Fruit fly (Drosophila melanogaster) whole organism, embryonic: ENCODE results near the gene GC2.

Experiments used
- CG10274 ChIP-seq: fragments of 200-800 bp; sonication (Bioruptor generic); optimal IDR thresholded peaks from 3 replicates; lab custom pipeline; 2017; ENCODE audit warnings: missing biosample characterization, mild to moderate bottlenecking, missing genetic modification characterization
- CG11723 ChIP-seq: fragments of 200-800 bp; sonication (Bioruptor generic); optimal IDR thresholded peaks from 2 replicates; lab custom pipeline; 2017; ENCODE audit warnings: missing biosample characterization, mild to moderate bottlenecking, missing genetic modification characterization
- CG12219 ChIP-seq: fragments of 200-800 bp; sonication (Bioruptor generic); optimal IDR thresholded peaks from 3 replicates; lab custom pipeline; 2018; ENCODE audit warnings: missing biosample characterization, mild to moderate bottlenecking, missing genetic modification characterization
- CG2120 ChIP-seq: fragments of 200-800 bp; sonication (Bioruptor generic); optimal IDR thresholded peaks from 3 replicates; lab custom pipeline; 2016; ENCODE audit warnings: missing biosample characterization, missing genetic modification characterization
- CG2875 ChIP-seq: fragments of 200-800 bp; sonication (Bioruptor generic); optimal IDR thresholded peaks from 2 replicates; lab custom pipeline; 2017; ENCODE audit warnings: missing biosample characterization, mild to moderate bottlenecking, missing genetic modification characterization, missing genetic modification reagents
- CG30020 ChIP-seq: fragments of 200-800 bp; optimal IDR thresholded peaks from 2 replicates; lab custom pipeline; 2019; ENCODE audit warnings: missing biosample characterization, mild to moderate bottlenecking, missing genetic modification characterization, moderate library complexity
- CG31388 ChIP-seq: fragments of 200-800 bp; sonication (Bioruptor generic); optimal IDR thresholded peaks from 2 replicates; lab custom pipeline; 2016; ENCODE audit warnings: missing biosample characterization, missing genetic modification characterization
- CG3163 ChIP-seq: fragments of 200-800 bp; sonication (Bioruptor generic); optimal IDR thresholded peaks from 3 replicates; lab custom pipeline; 2016; ENCODE audit warnings: missing biosample characterization, missing genetic modification characterization
- CG43689 ChIP-seq: fragments of 200-800 bp; sonication (Bioruptor generic); IDR thresholded peaks from 2 replicates; pipeline ENCODE4 v1.3.6; 2022; ENCODE audit warnings: missing biosample characterization, missing genetic modification characterization
- CG9215 ChIP-seq: fragments of 200-800 bp; sonication (Bioruptor generic); IDR thresholded peaks from 2 replicates; pipeline ENCODE4 v1.3.6; 2022; ENCODE audit warnings: missing biosample characterization, missing genetic modification characterization
- CkIIα-i1 ChIP-seq: fragments of 200-800 bp; sonication (Bioruptor generic); IDR thresholded peaks from 2 replicates; pipeline ENCODE4 v1.3.6; 2022; ENCODE audit warnings: missing biosample characterization, missing genetic modification characterization
- D19A ChIP-seq: fragments of 200-800 bp; optimal IDR thresholded peaks from 3 replicates; lab custom pipeline; 2019; ENCODE audit warnings: missing biosample characterization, mild to moderate bottlenecking, missing genetic modification characterization, moderate library complexity
- Drgx ChIP-seq: fragments of 200-800 bp; sonication (Bioruptor generic); IDR thresholded peaks from 2 replicates; pipeline ENCODE4 v1.3.6; 2022; ENCODE audit warnings: missing biosample characterization, missing genetic modification characterization
- E2f1 ChIP-seq: fragments of 200-800 bp; sonication (Bioruptor generic); IDR thresholded peaks from 2 replicates; pipeline ENCODE4 v1.3.6; 2022; ENCODE audit warnings: missing biosample characterization, missing genetic modification characterization
- Jarid2 ChIP-seq: fragments of 200-800 bp; sonication (Bioruptor generic); optimal IDR thresholded peaks from 3 replicates; lab custom pipeline; 2017; ENCODE audit warnings: mild to moderate bottlenecking, missing biosample characterization, missing genetic modification reagents, missing genetic modification characterization
- Kr ChIP-seq: fragments of 200-800 bp; sonication (Bioruptor generic); optimal IDR thresholded peaks from 2 replicates; lab custom pipeline; 2017; ENCODE audit warnings: missing biosample characterization, mild to moderate bottlenecking, missing genetic modification characterization
- Poxn ChIP-seq: fragments of 200-800 bp; sonication (Bioruptor generic); IDR thresholded peaks from 2 replicates; pipeline ENCODE4 v1.3.6; 2022; ENCODE audit warnings: missing biosample characterization, missing genetic modification characterization
- Trl ChIP-seq, 3 experiments: fragments of >200 bp in 2 of 3; fragments of 200-800 bp in 1 of 3; sonication (Bioruptor generic) in 1 of 3; optimal IDR thresholded peaks; 2 replicates in 1 of 3; 3 replicates in 2 of 3; lab custom pipeline; 2016 to 2017; ENCODE audit warnings: missing biosample characterization in 1 of 3, missing genetic modification characterization in 1 of 3
- Xrp1 ChIP-seq: fragments of 200-800 bp; sonication (Bioruptor generic); IDR thresholded peaks from 2 replicates; pipeline ENCODE4 v1.3.6; 2022; ENCODE audit warnings: missing biosample characterization, missing genetic modification characterization
- bsh ChIP-seq, 2 experiments: fragments of 200-800 bp; sonication (Bioruptor generic); optimal IDR thresholded peaks; 2 replicates each; lab custom pipeline; 2017 to 2018; ENCODE audit warnings: mild to moderate bottlenecking in 2 of 2, missing biosample characterization in 2 of 2, missing genetic modification characterization in 2 of 2, moderate library complexity in 1 of 2
- chinmo ChIP-seq: fragments of 200-800 bp; sonication (Bioruptor generic); IDR thresholded peaks from 4 replicates; pipeline ENCODE4 v1.3.6; 2022; ENCODE audit warnings: missing biosample characterization, missing genetic modification characterization; ENCODE audit not compliant: partially characterized antibody
- danr ChIP-seq: fragments of 200-800 bp; sonication (Bioruptor generic); IDR thresholded peaks from 2 replicates; pipeline ENCODE4 v1.3.6; 2022; ENCODE audit warnings: missing biosample characterization, missing genetic modification characterization
- exex ChIP-seq: fragments of 200-800 bp; sonication (Bioruptor generic); optimal IDR thresholded peaks from 4 replicates; lab custom pipeline; 2018; ENCODE audit warnings: missing biosample characterization, mild to moderate bottlenecking, missing genetic modification characterization, moderate library complexity
- gsb ChIP-seq: fragments of 200-800 bp; sonication (Bioruptor generic); IDR thresholded peaks from 2 replicates; pipeline ENCODE4 v1.3.6; 2022; ENCODE audit warnings: missing biosample characterization, missing genetic modification characterization
- lab ChIP-seq: fragments of 200-800 bp; sonication (Bioruptor generic); optimal IDR thresholded peaks from 3 replicates; lab custom pipeline; 2017; ENCODE audit warnings: missing biosample characterization, missing genetic modification characterization, mild to moderate bottlenecking, moderate library complexity, missing genetic modification reagents
- lbe ChIP-seq: fragments of 200-800 bp; sonication (Bioruptor generic); optimal IDR thresholded peaks from 2 replicates; lab custom pipeline; 2016; ENCODE audit warnings: missing biosample characterization, mild to moderate bottlenecking, missing genetic modification characterization
- lilli ChIP-seq: fragments of 200-800 bp; sonication (Bioruptor generic); optimal IDR thresholded peaks from 3 replicates; lab custom pipeline; 2016; ENCODE audit warnings: missing biosample characterization, missing genetic modification characterization
- mirr ChIP-seq: fragments of 200-800 bp; sonication (Bioruptor generic); optimal IDR thresholded peaks from 3 replicates; lab custom pipeline; 2018; ENCODE audit warnings: missing biosample characterization, mild to moderate bottlenecking, missing genetic modification characterization
- nom ChIP-seq: fragments of 200-800 bp; sonication (Bioruptor generic); optimal IDR thresholded peaks from 2 replicates; lab custom pipeline; 2017; ENCODE audit warnings: missing biosample characterization, missing genetic modification characterization, mild to moderate bottlenecking, moderate library complexity, missing genetic modification reagents
- pho ChIP-seq: fragments of 200-800 bp; sonication (Bioruptor generic); optimal IDR thresholded peaks from 2 replicates; lab custom pipeline; 2016; ENCODE audit warnings: missing biosample characterization, missing genetic modification characterization
- rib ChIP-seq: fragments of 200-800 bp; sonication (Bioruptor generic); IDR thresholded peaks from 2 replicates; pipeline ENCODE4 v1.3.6; 2022; ENCODE audit warnings: missing biosample characterization, missing genetic modification characterization
- sens ChIP-seq: fragments of 200-800 bp; sonication (Bioruptor generic); peaks from one replicate; lab custom pipeline; 2016; ENCODE audit warnings: missing biosample characterization, missing genetic modification characterization
- tio ChIP-seq: fragments of 200-800 bp; sonication (Bioruptor generic); optimal IDR thresholded peaks from 2 replicates; lab custom pipeline; 2017; ENCODE audit warnings: missing biosample characterization, missing genetic modification characterization, inconsistent platforms
- vnd ChIP-seq: fragments of 200-800 bp; sonication (Bioruptor generic); IDR thresholded peaks from 3 replicates; pipeline ENCODE4 v1.3.6; 2022; ENCODE audit warnings: missing biosample characterization, missing genetic modification characterization; ENCODE audit not compliant: partially characterized antibody
- z ChIP-seq: fragments of 200-800 bp; sonication (Bioruptor generic); IDR thresholded peaks from 3 replicates; pipeline ENCODE4 v1.3.6; 2022; ENCODE audit warnings: missing biosample characterization, missing genetic modification characterization

GC2 gene

dm6 chr3R:11978278-11978677 is 6.8 kb downstream of the GC2 start:
- peak; percentile 68 for TF ChIP-seq exex
- TF ChIP-seq CG11723: no peak

- TF ChIP-seq CG30020 (tag; lab: Kevin White, UChicago) (no peak), danr (GFP tag; lab: Robert Waterston, UW) (no peak), CG3163 (peak; percentile 92), rib (GFP tag; lab: Robert Waterston, UW) (no peak), Trl (optimal IDR thresholded peaks at IDR 0.05; lab: Kevin White, UChicago) (peak; percentile 61 to 74), Trl (GFP tag; optimal IDR thresholded peaks at IDR 0.05; lab: Kevin White, UChicago) (no peak), Jarid2 (GFP tag; lab: Kevin White, UChicago) (peak; percentile 66), vnd (no peak), chinmo (GFP tag; lab: Robert Waterston, UW) (0 out of 4 replicates have a peak, but pooled peaks have one; percentile 53), tio (GFP tag; lab: Kevin White, UChicago) (no peak), nom (GFP tag; lab: Kevin White, UChicago) (peak; percentile 37), E2f1 (no peak), CG12219 (no peak), z (GFP tag; lab: Robert Waterston, UW) (0 out of 3 replicates have a peak, but pooled peaks have one; percentile 36), Poxn (GFP tag; lab: Robert Waterston, UW) (no peak), sens (GFP tag; lab: Kevin White, UChicago) (peak; percentile 76), Drgx (peak; percentile 53), CG2120 (GFP tag; lab: Kevin White, UChicago) (peak; percentile 0), bsh (GFP tag; optimal IDR thresholded peaks at IDR 0.05; lab: Kevin White, UChicago) (peak in 1 of 2 experiments; percentile 8), CG2875 (no peak), gsb (GFP tag; lab: Robert Waterston, UW) (no peak), Xrp1 (GFP tag; lab: Robert Waterston, UW) (peak; percentile 29; the same call in 1 of the 2 replicates), lilli (GFP tag; lab: Kevin White, UChicago) (peak; percentile 0), lab (GFP tag; lab: Kevin White, UChicago) (peak; percentile 2), Kr (GFP tag; lab: Kevin White, UChicago) (no peak), CG31388 (GFP tag; lab: Kevin White, UChicago) (no peak), CG43689 (GFP tag; lab: Robert Waterston, UW) (no peak), exex (peak; percentile 34), CG10274 (GFP tag; lab: Kevin White, UChicago) (peak; percentile 29), CkIIα-i1 (GFP tag; lab: Robert Waterston, UW) (no peak), D19A (tag; lab: Kevin White, UChicago) (peak; percentile 2)
Observed at dm6 chr3R:11979879-11980571, 8.5 kb downstream of the GC2 start, which contains the start of gene CG18547. TSS of gene CG18547 (minus strand) at chr3R:11980390.

dm6 chr3R:11981962-11982361 is 10.5 kb downstream of the GC2 start, which contains the start of gene CG12224:
TSS of gene CG12224 (minus strand) at chr3R:11982062.
- TF ChIP-seq CG9215 (GFP tag; lab: Robert Waterston, UW): no peak
- peak; percentile 75 for TF ChIP-seq exex
- TF ChIP-seq, all 482 proteins: peak for 1

- peak; percentile 54 to 74 for TF ChIP-seq Trl (optimal IDR thresholded peaks at IDR 0.05; lab: Kevin White, UChicago)
- TF ChIP-seq Trl (GFP tag; optimal IDR thresholded peaks at IDR 0.05; lab: Kevin White, UChicago): no peak
- peak; percentile 15 for TF ChIP-seq Jarid2 (GFP tag; lab: Kevin White, UChicago)
- no peak for TF ChIP-seq mirr (GFP tag; lab: Kevin White, UChicago)
- TF ChIP-seq lbe (GFP tag; lab: Kevin White, UChicago): peak; percentile 4
- TF ChIP-seq pho: no peak
- TF ChIP-seq nom (GFP tag; lab: Kevin White, UChicago): peak; percentile 25
Observed at dm6 chr3R:11982547-11982946, 11.1 kb downstream of the GC2 start.
